Worm (Caenorhabditis elegans): ENCODE results near the gene Y38H6C.21.

ce11 chrV:20525816-20526459 lies 29.1 kb downstream of the Y38H6C.21 start, which contains the start of the genes srh-166 and Y38H6C.24:
- TF ChIP-seq sea-2 (GFP tag; IDR thresholded peaks at IDR 0.05): no peak
- no peak for TF ChIP-seq nfyb-1 (GFP tag; IDR thresholded peaks at IDR 0.05)
- no peak for TF ChIP-seq hsf-1 (GFP tag; IDR thresholded peaks at IDR 0.05)
- no peak for TF ChIP-seq T07F8.4 (tag; optimal IDR thresholded peaks at IDR 0.05)
- no peak for TF ChIP-seq ztf-3 (GFP tag; optimal IDR thresholded peaks at IDR 0.05)
- TF ChIP-seq unc-62 (GFP tag; optimal IDR thresholded peaks at IDR 0.05): no peak
- no peak for TF ChIP-seq die-1 (tag; optimal IDR thresholded peaks at IDR 0.05)
- no peak for TF ChIP-seq D2030.7 (GFP tag; IDR thresholded peaks at IDR 0.05)
- TF ChIP-seq F49E8.2 (tag; optimal IDR thresholded peaks at IDR 0.05; ENCODE audit: insufficient read depth): no peak
- no peak for TF ChIP-seq repo-1 (tag; optimal IDR thresholded peaks at IDR 0.05)
- TF ChIP-seq madf-8 (GFP tag; conservative IDR thresholded peaks at IDR 0.05): no peak
- no peak for TF ChIP-seq lin-35 (GFP tag; optimal IDR thresholded peaks at IDR 0.05)
- TF ChIP-seq Y79H2A.3 (GFP tag; conservative IDR thresholded peaks at IDR 0.05): no peak
